Worm (Caenorhabditis elegans): ENCODE results near the gene F56C9.8.

F56C9.8 gene

DNA sequence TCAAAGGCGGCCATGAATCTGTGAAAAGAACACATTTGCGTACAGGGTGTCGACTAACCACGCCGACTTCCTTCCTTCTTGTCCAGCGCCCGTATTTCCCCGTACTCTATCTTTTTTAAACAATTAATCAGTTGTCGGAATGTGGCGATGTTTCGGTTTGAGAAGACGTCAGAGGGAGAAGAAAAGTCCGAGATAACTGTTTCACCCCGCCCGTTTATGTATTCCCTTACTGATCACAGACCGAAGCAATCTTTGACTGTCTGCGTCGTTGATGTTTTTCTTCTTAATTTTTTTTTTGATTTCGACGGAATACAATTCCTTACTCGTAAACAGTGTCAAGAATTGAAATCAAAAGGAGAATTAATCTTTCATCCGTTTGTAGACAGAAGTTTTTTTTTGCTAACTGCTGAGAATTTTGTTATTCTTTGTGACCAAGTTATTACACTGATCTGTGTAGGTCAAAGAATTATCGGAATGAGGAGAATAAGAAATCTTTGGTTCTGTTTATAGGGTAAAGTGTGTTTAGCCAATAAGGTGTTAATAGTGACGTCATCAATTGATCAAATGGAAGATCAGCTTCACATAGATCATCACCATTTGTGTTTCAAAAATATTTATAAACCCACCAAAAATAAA lies 22.1 kb downstream of the F56C9.8 start:
- TF ChIP-seq nhr-10 (tag; optimal IDR thresholded peaks at IDR 0.05): peak; percentile 28
- TF ChIP-seq nhr-25 (tag; optimal IDR thresholded peaks at IDR 0.05): peak; percentile 52
- no peak for TF ChIP-seq alr-1 (tag; optimal IDR thresholded peaks at IDR 0.05)
- TF ChIP-seq ceh-16 (tag; optimal IDR thresholded peaks at IDR 0.05): peak; percentile 7
- TF ChIP-seq crh-2 (tag; optimal IDR thresholded peaks at IDR 0.05): peak; percentile 3
- TF ChIP-seq nhr-21 (tag; optimal IDR thresholded peaks at IDR 0.05): peak; percentile 10
- no peak for TF ChIP-seq gmeb-1 (tag; optimal IDR thresholded peaks at IDR 0.05)
- peak; percentile 16 for TF ChIP-seq blmp-1 (tag; optimal IDR thresholded peaks at IDR 0.05; ENCODE audit: insufficient read depth)
- TF ChIP-seq lin-13 (GFP tag; optimal IDR thresholded peaks at IDR 0.05): no peak
- TF ChIP-seq egl-27 (tag; optimal IDR thresholded peaks at IDR 0.05): no peak
- no peak for TF ChIP-seq R02D3.7 (tag; optimal IDR thresholded peaks at IDR 0.05)
- no peak for TF ChIP-seq ztf-4 (tag; optimal IDR thresholded peaks at IDR 0.05)
- TF ChIP-seq sma-3 (GFP tag; optimal IDR thresholded peaks at IDR 0.05): peak; percentile 45
- no peak for TF ChIP-seq skn-1 (tag; optimal IDR thresholded peaks at IDR 0.05)
- peak; percentile 71 for TF ChIP-seq sma-9 (GFP tag; optimal IDR thresholded peaks at IDR 0.05)
- TF ChIP-seq sma-9 (tag; optimal IDR thresholded peaks at IDR 0.05): no peak
- no peak for TF ChIP-seq mbf-1 (tag; optimal IDR thresholded peaks at IDR 0.05)

DNA sequence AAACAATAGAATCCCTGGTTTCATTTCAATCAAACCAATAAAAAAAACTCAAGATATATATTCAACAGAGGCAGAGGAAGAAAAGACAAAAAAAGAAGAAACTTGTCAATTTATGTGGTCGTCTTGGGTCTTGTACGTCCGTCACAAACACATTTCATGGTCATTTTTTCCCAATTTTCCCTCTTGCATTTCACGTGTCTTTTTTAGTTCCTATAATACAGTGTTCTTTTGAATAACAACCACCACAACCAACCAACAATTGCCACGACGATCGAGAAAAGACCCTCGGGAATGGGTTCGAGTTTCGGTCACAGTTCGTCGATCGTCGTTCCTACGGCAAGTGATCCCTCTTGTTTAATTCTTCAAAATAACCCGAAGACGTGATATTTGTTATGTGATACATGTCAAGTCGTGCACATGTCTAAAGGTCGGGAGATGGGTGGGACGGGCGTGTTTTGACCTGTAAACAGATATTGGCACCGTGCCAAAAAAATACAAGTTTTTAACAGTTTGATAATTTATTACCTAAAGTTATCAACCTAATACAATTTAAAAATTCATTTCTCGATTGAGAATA lies 23.1 kb downstream of the F56C9.8 start:
- TF ChIP-seq elt-1 (tag; optimal IDR thresholded peaks at IDR 0.05): no peak
- peak; percentile 69 for TF ChIP-seq nhr-25 (tag; optimal IDR thresholded peaks at IDR 0.05)
- peak; percentile 7 for TF ChIP-seq blmp-1 (tag; optimal IDR thresholded peaks at IDR 0.05; ENCODE audit: insufficient read depth)
- no peak for TF ChIP-seq unc-62 (GFP tag; optimal IDR thresholded peaks at IDR 0.05)
- peak; percentile 52 for TF ChIP-seq sem-4 (tag; optimal IDR thresholded peaks at IDR 0.05)
- TF ChIP-seq lsy-2 (tag; optimal IDR thresholded peaks at IDR 0.05): peak in 1 of 2 experiments; percentile 13
- TF ChIP-seq sma-9 (GFP tag; optimal IDR thresholded peaks at IDR 0.05): no peak
- TF ChIP-seq sma-9 (tag; optimal IDR thresholded peaks at IDR 0.05): no peak
- peak; percentile 56 for TF ChIP-seq crh-2 (tag; optimal IDR thresholded peaks at IDR 0.05)

DNA sequence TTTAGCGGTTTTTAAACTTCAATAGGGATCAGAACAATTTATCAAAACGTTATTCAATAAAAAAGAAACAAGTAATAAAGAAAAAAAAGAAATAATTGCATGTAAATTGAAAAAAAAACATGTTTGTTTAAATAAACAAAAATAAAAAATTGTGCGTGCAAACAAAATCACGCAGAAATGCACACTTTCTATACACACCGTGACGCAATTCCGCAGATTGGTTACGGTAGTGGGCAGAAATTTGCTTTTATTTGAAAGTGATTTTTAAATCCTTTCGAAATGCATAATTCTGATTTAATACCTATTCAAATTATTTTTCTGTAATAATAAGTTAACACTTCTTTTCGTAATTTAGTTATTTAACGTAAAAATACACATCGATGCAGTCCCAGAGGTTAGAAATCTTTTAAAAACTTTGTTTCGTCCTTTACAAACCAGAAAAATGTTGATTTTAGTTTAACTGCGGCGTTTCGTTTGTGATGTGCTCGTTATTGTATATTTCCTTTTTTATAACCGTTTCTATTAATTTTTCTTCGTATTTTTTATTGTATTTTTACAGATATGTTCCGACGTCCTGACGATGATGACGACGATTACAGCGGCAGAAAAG lies 26.1 kb downstream of the F56C9.8 start, which contains the start of gene cwf-19L2:
TSS of gene cwf-19L2 (plus strand) at position 560 of the 610 bp plus-strand sequence.
- peak in 1 of 2 experiments; percentile 80 for TF ChIP-seq lsy-2 (tag; optimal IDR thresholded peaks at IDR 0.05)
- TF ChIP-seq blmp-1 (tag; optimal IDR thresholded peaks at IDR 0.05; ENCODE audit: insufficient read depth): no peak
- no peak for TF ChIP-seq ZK546.5 (tag; optimal IDR thresholded peaks at IDR 0.05)
- TF ChIP-seq Y55F3AM.14 (GFP tag; optimal IDR thresholded peaks at IDR 0.05): no peak
- TF ChIP-seq elt-3 (tag; optimal IDR thresholded peaks at IDR 0.05): no peak
- TF ChIP-seq sma-9 (GFP tag; optimal IDR thresholded peaks at IDR 0.05): no peak
- no peak for TF ChIP-seq sma-9 (tag; optimal IDR thresholded peaks at IDR 0.05)

DNA sequence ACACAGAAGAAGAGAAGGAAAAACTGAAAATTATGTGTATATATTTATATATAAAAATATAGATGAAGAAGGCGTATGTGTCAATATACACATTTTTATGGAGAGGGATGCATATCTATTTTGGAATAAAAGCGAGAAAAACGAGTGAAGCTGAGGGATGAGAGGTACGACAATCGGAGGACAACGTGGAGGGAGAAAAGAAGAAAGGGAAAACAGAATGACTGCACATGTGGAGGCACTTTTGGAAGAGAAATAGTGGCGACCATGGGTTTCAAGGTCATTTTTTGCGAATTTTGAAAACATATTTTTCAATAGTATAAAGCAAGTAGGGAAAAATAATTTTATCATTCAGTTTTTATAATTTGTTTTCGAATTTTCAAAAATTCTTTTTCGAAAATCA lies 26.7 kb downstream of the F56C9.8 start:
- TF ChIP-seq unc-39 (tag; optimal IDR thresholded peaks at IDR 0.05) (no peak), mbf-1 (tag; optimal IDR thresholded peaks at IDR 0.05) (no peak), snpc-4 (tag; optimal IDR thresholded peaks at IDR 0.05) (no peak), nhr-25 (tag; optimal IDR thresholded peaks at IDR 0.05) (peak; percentile 33), ztf-11 (tag; optimal IDR thresholded peaks at IDR 0.05) (no peak), ceh-16 (tag; optimal IDR thresholded peaks at IDR 0.05) (no peak), peb-1 (tag; optimal IDR thresholded peaks at IDR 0.05) (no peak), ZK546.5 (tag; optimal IDR thresholded peaks at IDR 0.05) (no peak), fos-1 (tag; optimal IDR thresholded peaks at IDR 0.05) (peak; percentile 35), crh-2 (tag; optimal IDR thresholded peaks at IDR 0.05) (peak; percentile 35), gmeb-1 (tag; optimal IDR thresholded peaks at IDR 0.05) (no peak), blmp-1 (tag; optimal IDR thresholded peaks at IDR 0.05; ENCODE audit: insufficient read depth) (peak; percentile 88), C34F6.9 (tag; optimal IDR thresholded peaks at IDR 0.05) (peak; percentile 56), lsy-2 (tag; optimal IDR thresholded peaks at IDR 0.05) (no peak), aly-2 (tag; optimal IDR thresholded peaks at IDR 0.05) (no peak), nhr-21 (tag; optimal IDR thresholded peaks at IDR 0.05) (no peak), nhr-129 (tag; optimal IDR thresholded peaks at IDR 0.05) (peak; percentile 35), unc-55 (GFP tag; optimal IDR thresholded peaks at IDR 0.05) (peak; percentile 4), nhr-237 (tag; optimal IDR thresholded peaks at IDR 0.05) (no peak), mdl-1 (tag; optimal IDR thresholded peaks at IDR 0.05) (peak in 1 of 2 experiments; percentile 18)
